Fruit fly (Drosophila melanogaster) whole organism, embryonic: ENCODE data around the gene CG8861.

ENCODE experiments used
- Awh ChIP-seq: fragments of 200-800 bp; sonication (Bioruptor generic); IDR thresholded peaks from 2 replicates; pipeline ENCODE4, ENCODE4 v1.3.6; 2022; ENCODE audit warnings: missing biosample characterization, missing genetic modification characterization
- Blimp-1 ChIP-seq: fragments of 200-800 bp; sonication (Bioruptor generic); optimal IDR thresholded peaks from 3 replicates; lab custom pipeline; 2018; ENCODE audit warnings: missing biosample characterization, missing genetic modification characterization, mild to moderate bottlenecking, moderate library complexity, missing genetic modification reagents
- C15 ChIP-seq: fragments of 200-800 bp; sonication (Bioruptor generic); IDR thresholded peaks from 3 replicates; pipeline ENCODE4 v1.3.6; 2022; ENCODE audit warnings: missing biosample characterization, missing genetic modification characterization
- CG10462 ChIP-seq: fragments of 200-800 bp; sonication (Bioruptor generic); optimal IDR thresholded peaks from 2 replicates; lab custom pipeline; 2016; ENCODE audit warnings: missing biosample characterization, missing genetic modification characterization
- CG11085 ChIP-seq: fragments of 200-800 bp; sonication (Bioruptor generic); IDR thresholded peaks from 2 replicates; pipeline ENCODE4 v1.3.6; 2022; ENCODE audit warnings: missing biosample characterization, missing genetic modification characterization
- CG11695 ChIP-seq: fragments of 200-800 bp; sonication (Bioruptor generic); IDR thresholded peaks from 3 replicates; pipeline ENCODE4 v1.3.6; 2022; ENCODE audit warnings: missing biosample characterization, missing genetic modification characterization
- CG13424 ChIP-seq: fragments of 200-800 bp; sonication (Bioruptor generic); optimal IDR thresholded peaks from 2 replicates; lab custom pipeline; 2019; ENCODE audit warnings: missing biosample characterization, mild to moderate bottlenecking, missing genetic modification characterization, moderate library complexity
- CG30431 ChIP-seq: fragments of 200-800 bp; sonication (Bioruptor generic); optimal IDR thresholded peaks from 2 replicates; lab custom pipeline; 2017; ENCODE audit warnings: missing biosample characterization, missing genetic modification characterization
- CG32532 ChIP-seq: fragments of 200-800 bp; sonication (Bioruptor generic); IDR thresholded peaks from 2 replicates; pipeline ENCODE4 v1.3.6; 2022; ENCODE audit warnings: missing biosample characterization, missing genetic modification characterization
- CG4360 ChIP-seq: fragments of 200-800 bp; sonication (Bioruptor generic); IDR thresholded peaks from 2 replicates; pipeline ENCODE4 v1.3.6; 2022; ENCODE audit warnings: missing biosample characterization, missing genetic modification characterization
- CG6683 ChIP-seq: fragments of 200-800 bp; sonication (Bioruptor generic); optimal IDR thresholded peaks from 2 replicates; lab custom pipeline; 2017; ENCODE audit warnings: missing biosample characterization, mild to moderate bottlenecking, missing genetic modification characterization, missing genetic modification reagents
- CG7786 ChIP-seq: fragments of 200-800 bp; sonication (Bioruptor generic); optimal IDR thresholded peaks from 2 replicates; lab custom pipeline; 2016; ENCODE audit warnings: missing biosample characterization, missing genetic modification characterization
- CG8290 ChIP-seq, 3 experiments: fragments of 200-800 bp; sonication (Bioruptor generic); optimal IDR thresholded peaks; 2 replicates each; lab custom pipeline; 2016 to 2019; ENCODE audit warnings: missing biosample characterization in 3 of 3, missing genetic modification characterization in 3 of 3, mild to moderate bottlenecking in 2 of 3, moderate library complexity in 1 of 3
- CG8388 ChIP-seq: fragments of 200-800 bp; sonication (Bioruptor generic); optimal IDR thresholded peaks from 2 replicates; lab custom pipeline; 2019; ENCODE audit warnings: missing biosample characterization, mild to moderate bottlenecking, missing genetic modification characterization, moderate library complexity
- CG8478 ChIP-seq: fragments of >200 bp; optimal IDR thresholded peaks from 2 replicates; lab custom pipeline; 2018
- CG9215 ChIP-seq: fragments of 200-800 bp; sonication (Bioruptor generic); IDR thresholded peaks from 2 replicates; pipeline ENCODE4 v1.3.6; 2022; ENCODE audit warnings: missing biosample characterization, missing genetic modification characterization
- CG9932 ChIP-seq: fragments of 200-800 bp; sonication (Bioruptor generic); IDR thresholded peaks from 2 replicates; pipeline ENCODE4 v1.3.6; 2022; ENCODE audit warnings: missing biosample characterization, missing genetic modification characterization
- D ChIP-seq, 2 experiments: fragments of 200-800 bp in 1 of 2; fragments of >200 bp in 1 of 2; sonication (Bioruptor generic) in 1 of 2; optimal IDR thresholded peaks; 2 replicates in 1 of 2; 3 replicates in 1 of 2; lab custom pipeline; 2017; ENCODE audit warnings: mild to moderate bottlenecking in 1 of 2, missing biosample characterization in 1 of 2, missing genetic modification characterization in 1 of 2, missing genetic modification reagents in 1 of 2
- Dad ChIP-seq: fragments of 200-800 bp; sonication (Bioruptor generic); optimal IDR thresholded peaks from 3 replicates; lab custom pipeline; 2016; ENCODE audit warnings: missing biosample characterization, missing genetic modification characterization
- Drgx ChIP-seq: fragments of 200-800 bp; sonication (Bioruptor generic); IDR thresholded peaks from 2 replicates; pipeline ENCODE4 v1.3.6; 2022; ENCODE audit warnings: missing biosample characterization, missing genetic modification characterization
- E2f2 ChIP-seq: fragments of 200-800 bp; sonication (Bioruptor generic); IDR thresholded peaks from 2 replicates; pipeline ENCODE4 v1.3.6; 2022; ENCODE audit warnings: missing biosample characterization, missing genetic modification characterization
- ERR ChIP-seq: fragments of 200-800 bp; sonication (Bioruptor generic); optimal IDR thresholded peaks from 2 replicates; lab custom pipeline; 2016; ENCODE audit warnings: missing biosample characterization, missing genetic modification characterization
- Fer2 ChIP-seq: fragments of 200-800 bp; sonication (Bioruptor generic); optimal IDR thresholded peaks from 2 replicates; lab custom pipeline; 2018; ENCODE audit warnings: missing biosample characterization, mild to moderate bottlenecking, missing genetic modification characterization, moderate library complexity
- Lhr ChIP-seq: fragments of 200-800 bp; sonication (Bioruptor generic); optimal IDR thresholded peaks from 3 replicates; lab custom pipeline; 2017; ENCODE audit warnings: mild to moderate bottlenecking, missing biosample characterization, missing genetic modification reagents, missing genetic modification characterization
- Med ChIP-seq: fragments of 200-800 bp; sonication (Bioruptor generic); peaks from one replicate; lab custom pipeline; 2016; ENCODE audit warnings: missing biosample characterization, missing genetic modification characterization, mild to moderate bottlenecking, inconsistent platforms, moderate library complexity
- Neu2 ChIP-seq: fragments of 200-800 bp; sonication (Bioruptor generic); optimal IDR thresholded peaks from 3 replicates; lab custom pipeline; 2016; ENCODE audit warnings: missing biosample characterization, missing genetic modification characterization, borderline replicate concordance
- Rfx ChIP-seq: fragments of 200-800 bp; sonication (Bioruptor generic); IDR thresholded peaks from 2 replicates; pipeline ENCODE4 v1.3.6; 2022; ENCODE audit warnings: missing biosample characterization, missing genetic modification characterization
- Tbp ChIP-seq: fragments of >200 bp; optimal IDR thresholded peaks from 2 replicates; lab custom pipeline; 2018; ENCODE audit warnings: missing biosample characterization, missing genetic modification characterization
- Xrp1 ChIP-seq: fragments of 200-800 bp; sonication (Bioruptor generic); IDR thresholded peaks from 2 replicates; pipeline ENCODE4 v1.3.6; 2022; ENCODE audit warnings: missing biosample characterization, missing genetic modification characterization
- abd-A ChIP-seq: fragments of 200-800 bp; sonication (Bioruptor generic); optimal IDR thresholded peaks from 3 replicates; lab custom pipeline; 2019; ENCODE audit warnings: missing biosample characterization, mild to moderate bottlenecking, missing genetic modification characterization, moderate library complexity
- chinmo ChIP-seq: fragments of 200-800 bp; sonication (Bioruptor generic); IDR thresholded peaks from 4 replicates; pipeline ENCODE4 v1.3.6; 2022; ENCODE audit warnings: missing biosample characterization, missing genetic modification characterization; ENCODE audit not compliant: partially characterized antibody
- ci ChIP-seq: fragments of 200-800 bp; sonication (Bioruptor generic); IDR thresholded peaks from 3 replicates; pipeline ENCODE4 v1.3.6; 2022; ENCODE audit warnings: missing biosample characterization, missing genetic modification characterization
- crp ChIP-seq, 2 experiments: fragments of 200-800 bp; sonication (Bioruptor generic); optimal IDR thresholded peaks; 2 replicates in 1 of 2; 3 replicates in 1 of 2; lab custom pipeline; 2017; ENCODE audit warnings: missing biosample characterization in 2 of 2, missing genetic modification characterization in 2 of 2, mild to moderate bottlenecking in 1 of 2, moderate library complexity in 1 of 2
- dysf ChIP-seq: fragments of 200-800 bp; sonication (Bioruptor generic); IDR thresholded peaks from 3 replicates; pipeline ENCODE4 v1.3.6; 2022; ENCODE audit warnings: missing biosample characterization, missing genetic modification characterization
- ewg ChIP-seq: fragments of 200-800 bp; sonication (Bioruptor generic); optimal IDR thresholded peaks from 3 replicates; lab custom pipeline; 2017; ENCODE audit warnings: mild to moderate bottlenecking, missing biosample characterization, missing genetic modification reagents, missing genetic modification characterization
- fd96Cb ChIP-seq: fragments of 200-800 bp; sonication (Bioruptor generic); optimal IDR thresholded peaks from 2 replicates; lab custom pipeline; 2018; ENCODE audit warnings: missing biosample characterization, mild to moderate bottlenecking, missing genetic modification characterization, moderate library complexity
- gem ChIP-seq: fragments of 200-800 bp; sonication (Bioruptor generic); optimal IDR thresholded peaks from 2 replicates; lab custom pipeline; 2019; ENCODE audit warnings: missing biosample characterization, mild to moderate bottlenecking, missing genetic modification characterization, moderate library complexity
- grau ChIP-seq: fragments of 200-800 bp; optimal IDR thresholded peaks from 3 replicates; lab custom pipeline; 2019; ENCODE audit warnings: missing biosample characterization, mild to moderate bottlenecking, missing genetic modification characterization, moderate library complexity
- h ChIP-seq: fragments of >200 bp; optimal IDR thresholded peaks from 2 replicates; lab custom pipeline; 2017
- oc ChIP-seq: fragments of 200-800 bp; sonication (Bioruptor generic); optimal IDR thresholded peaks from 2 replicates; lab custom pipeline; 2018; ENCODE audit warnings: missing biosample characterization, mild to moderate bottlenecking, missing genetic modification characterization, moderate library complexity
- otp ChIP-seq: fragments of 200-800 bp; sonication (Bioruptor generic); IDR thresholded peaks from 3 replicates; pipeline ENCODE4, ENCODE4 v1.3.6; 2022; ENCODE audit warnings: missing biosample characterization, missing genetic modification characterization
- sens ChIP-seq: fragments of 200-800 bp; sonication (Bioruptor generic); peaks from one replicate; lab custom pipeline; 2016; ENCODE audit warnings: missing biosample characterization, missing genetic modification characterization
- sens-2 ChIP-seq: fragments of 200-800 bp; sonication (Bioruptor generic); IDR thresholded peaks from 2 replicates; pipeline ENCODE4 v1.3.6; 2022; ENCODE audit warnings: missing biosample characterization, missing genetic modification characterization
- tgo ChIP-seq: fragments of 200-800 bp; sonication (Bioruptor generic); IDR thresholded peaks from 3 replicates; pipeline ENCODE4 v1.3.6; 2022; ENCODE audit warnings: missing biosample characterization, missing genetic modification characterization
- twi ChIP-seq: fragments of 200-800 bp; optimal IDR thresholded peaks from 2 replicates; lab custom pipeline; 2019; ENCODE audit warnings: missing biosample characterization, mild to moderate bottlenecking, missing genetic modification characterization, moderate library complexity
- zen2 ChIP-seq: fragments of 200-800 bp; sonication (Bioruptor generic); IDR thresholded peaks from 3 replicates; pipeline ENCODE4 v1.3.6; 2022; ENCODE audit warnings: missing biosample characterization, missing genetic modification characterization; ENCODE audit not compliant: partially characterized antibody

Gene CG8861

dm6 chr3R:9347702-9348378 lies 19.5 kb upstream of the CG8861 start (continued):
- TF ChIP-seq Neu2 (GFP tag; lab: Kevin White, UChicago) (no peak), CG10462 (GFP tag; lab: Kevin White, UChicago) (no peak), tgo (GFP tag; lab: Robert Waterston, UW) (no peak), h (lab: Kevin White, UChicago) (no peak), ERR (GFP tag; lab: Kevin White, UChicago) (no peak), otp (GFP tag; lab: Robert Waterston, UW) (no peak), Lhr (GFP tag; lab: Kevin White, UChicago) (no peak), ewg (no peak), CG13424 (no peak)

dm6 chr3R:9346539-9346938 lies 18.2 kb upstream of the CG8861 start:
- peak; percentile 64 for TF ChIP-seq sens
- no peak for TF ChIP-seq chinmo
- TF ChIP-seq CG11695 (GFP tag; lab: Robert Waterston, UW): 0 out of 3 replicates have a peak, but pooled peaks have one; percentile 14
- TF ChIP-seq grau (tag; lab: Kevin White, UChicago): peak; percentile 70
- TF ChIP-seq D (optimal IDR thresholded peaks at IDR 0.05; lab: Kevin White, UChicago): no peak
- TF ChIP-seq D (GFP tag; optimal IDR thresholded peaks at IDR 0.05; lab: Kevin White, UChicago): no peak
- TF ChIP-seq Drgx: peak; percentile 22; the same call in 1 of the 2 replicates
- 0 out of 3 replicates have a peak, but pooled peaks have one; percentile 8 for TF ChIP-seq dysf
- no peak for TF ChIP-seq Fer2
- TF ChIP-seq sens-2 (GFP tag; lab: Robert Waterston, UW): no peak
- TF ChIP-seq Xrp1 (GFP tag; lab: Robert Waterston, UW): peak; percentile 20; the same call in 1 of the 2 replicates
- TF ChIP-seq gem: peak; percentile 5

- no peak for TF ChIP-seq C15 (GFP tag; lab: Robert Waterston, UW)
- TF ChIP-seq abd-A (tag; lab: Kevin White, UChicago): peak; percentile 28
- TF ChIP-seq Rfx (GFP tag; lab: Robert Waterston, UW): peak; percentile 16; the same call in 1 of the 2 replicates
- TF ChIP-seq CG9932: 0 out of 2 replicates have a peak, but pooled peaks have one; percentile 7
- peak; percentile 89 for TF ChIP-seq twi
- TF ChIP-seq chinmo: 0 out of 4 replicates have a peak, but pooled peaks have one; percentile 34
- TF ChIP-seq CG11085 (GFP tag; lab: Robert Waterston, UW): no peak
- no peak for TF ChIP-seq Awh (GFP tag; lab: Robert Waterston, UW)
- TF ChIP-seq zen2 (GFP tag; lab: Robert Waterston, UW): no peak
- TF ChIP-seq Med (GFP tag; lab: Kevin White, UChicago): peak; percentile 41
- TF ChIP-seq Blimp-1 (GFP tag; lab: Kevin White, UChicago): peak; percentile 58
- TF ChIP-seq ci: peak; percentile 20; the same call in 1 of the 3 replicates
- TF ChIP-seq CG4360 (GFP tag; lab: Robert Waterston, UW): peak; percentile 22; the same call in 1 of the 2 replicates
- peak; percentile 30; the same call in 1 of the 2 replicates for TF ChIP-seq Drgx
Observed at dm6 chr3R:9345904-9346303, 17.6 kb upstream of the CG8861 start.

dm6 chr3R:9344791-9345208 lies 16.5 kb upstream of the CG8861 start:
- TF ChIP-seq CG30431 (GFP tag; lab: Kevin White, UChicago) (no peak), E2f2 (GFP tag; lab: Robert Waterston, UW) (peak; percentile 17; the same call in 1 of the 2 replicates), Tbp (GFP tag; lab: Kevin White, UChicago) (no peak), CG8290 (GFP tag; optimal IDR thresholded peaks at IDR 0.05; lab: Kevin White, UChicago) (no peak), CG8290 (tag; optimal IDR thresholded peaks at IDR 0.05; lab: Kevin White, UChicago) (no peak), crp (GFP tag; optimal IDR thresholded peaks at IDR 0.05; lab: Kevin White, UChicago) (no peak), fd96Cb (tag; lab: Kevin White, UChicago) (peak; percentile 29), CG32532 (GFP tag; lab: Robert Waterston, UW) (peak; percentile 44; the same call in 1 of the 2 replicates), CG8388 (GFP tag; lab: Kevin White, UChicago) (peak; percentile 53), Dad (GFP tag; lab: Kevin White, UChicago) (no peak), oc (no peak), CG6683 (no peak), CG9215 (GFP tag; lab: Robert Waterston, UW) (no peak), ci (peak; percentile 56; the same call in 1 of the 3 replicates), CG7786 (GFP tag; lab: Kevin White, UChicago) (no peak), CG8478 (lab: Kevin White, UChicago) (no peak), Xrp1 (GFP tag; lab: Robert Waterston, UW) (peak; percentile 61)
